Fruit fly (Drosophila melanogaster) Kc167 (cell line): ENCODE measurements around the gene Adk2.

Source experiments
- Myc ChIP-seq: fragments of >200 bp; optimal IDR thresholded peaks from 2 replicates; lab custom pipeline; 2017; ENCODE audit warnings: missing external identifiers
- Sin3A ChIP-seq: fragments of >200 bp; optimal IDR thresholded peaks from 2 replicates; lab custom pipeline; 2018; ENCODE audit warnings: missing external identifiers
- h ChIP-seq: fragments of >200 bp; optimal IDR thresholded peaks from 3 replicates; lab custom pipeline; 2018; ENCODE audit warnings: missing external identifiers
- insv ChIP-seq: fragments of >200 bp; optimal IDR thresholded peaks from 3 replicates; lab custom pipeline; 2018; ENCODE audit warnings: missing external identifiers
- psq ChIP-seq: fragments of >200 bp; optimal IDR thresholded peaks from 2 replicates; lab custom pipeline; 2017; ENCODE audit warnings: missing external identifiers
- ttk ChIP-seq: sonication (Bioruptor generic); optimal IDR thresholded peaks from 2 replicates; lab custom pipeline; 2017; ENCODE audit warnings: missing external identifiers

The Adk2 gene

DNA sequence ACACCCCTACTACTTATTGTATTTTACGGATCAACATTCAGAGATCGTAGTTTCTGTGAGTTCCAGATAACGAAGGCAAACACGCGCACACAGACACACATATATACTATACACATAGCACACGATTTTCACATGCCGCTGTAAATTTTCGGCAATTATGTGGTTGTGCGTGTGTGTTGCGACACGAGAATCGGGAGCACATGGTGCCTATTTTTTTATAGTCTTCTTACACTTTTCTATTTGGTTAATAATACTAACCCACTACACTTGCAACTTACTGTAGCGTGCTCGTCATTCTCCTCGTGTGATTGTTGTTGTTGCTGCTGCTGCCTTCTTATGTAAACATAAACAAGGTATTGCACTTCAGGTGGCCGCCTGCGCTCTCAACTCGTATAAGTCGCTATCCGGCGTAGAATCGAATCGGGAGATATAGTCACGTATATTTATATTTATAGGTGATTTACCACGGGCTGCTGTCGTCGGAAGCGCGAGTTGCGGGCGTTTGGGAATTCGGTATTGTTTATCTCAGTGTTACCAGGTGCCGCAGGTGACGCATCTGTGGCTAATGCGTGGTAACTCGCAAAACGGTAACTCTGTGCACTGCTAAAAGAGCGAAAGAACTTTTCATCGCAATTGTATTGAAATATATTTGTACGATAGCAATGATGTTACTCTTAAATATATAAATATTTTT lies at the start of gene Adk2:
Adk2 (minus strand) TSS at position 529 of the 694 bp plus-strand sequence.
- TF ChIP-seq ttk (no peak), psq (no peak), Sin3A (lab: Kevin White, UChicago) (no peak), Myc (lab: Kevin White, UChicago) (no peak), insv (lab: Kevin White, UChicago) (no peak), h (lab: Kevin White, UChicago) (no peak)

DNA sequence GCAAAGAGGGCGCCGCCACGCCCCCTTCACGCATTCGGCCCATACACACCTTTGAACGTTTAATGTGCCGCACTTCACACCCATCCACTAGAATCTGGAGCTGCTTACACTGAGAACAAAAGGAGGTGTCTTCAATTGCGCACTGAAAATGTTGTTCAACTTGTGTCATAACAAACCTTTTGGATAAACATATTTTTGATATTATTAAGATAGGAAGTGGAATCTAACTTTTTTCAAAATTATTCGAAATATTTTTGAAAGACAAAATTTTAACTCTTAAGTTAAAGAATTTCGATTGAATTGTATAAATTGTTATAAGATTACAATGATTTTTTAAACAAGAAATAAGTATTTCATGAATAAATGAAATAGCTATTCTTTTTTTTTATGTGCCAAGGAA lies 45.8 kb upstream of the Adk2 start:
- no peak for TF ChIP-seq psq

DNA sequence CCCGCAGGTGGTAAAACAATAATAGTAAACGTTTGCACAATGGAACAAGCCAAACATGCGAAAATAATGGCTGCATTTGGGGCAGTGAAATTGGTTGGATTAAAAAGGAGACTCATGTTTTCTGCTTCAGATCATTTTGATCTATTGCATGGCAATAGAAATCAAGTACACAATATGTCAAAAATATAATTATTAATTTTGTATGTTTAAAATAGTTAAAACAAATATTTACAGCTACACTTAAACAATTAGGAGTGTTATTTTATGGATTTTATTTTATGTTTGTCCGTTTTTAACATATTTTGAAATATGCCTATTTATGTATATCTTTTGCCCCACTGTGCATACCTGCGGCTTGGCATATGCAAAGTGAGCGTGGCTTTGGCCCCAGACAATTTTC lies 43.7 kb upstream of the Adk2 start:
- TF ChIP-seq h (lab: Kevin White, UChicago) (no peak), Sin3A (lab: Kevin White, UChicago) (no peak), insv (lab: Kevin White, UChicago) (no peak), psq (no peak), Myc (lab: Kevin White, UChicago) (no peak), ttk (no peak)

DNA sequence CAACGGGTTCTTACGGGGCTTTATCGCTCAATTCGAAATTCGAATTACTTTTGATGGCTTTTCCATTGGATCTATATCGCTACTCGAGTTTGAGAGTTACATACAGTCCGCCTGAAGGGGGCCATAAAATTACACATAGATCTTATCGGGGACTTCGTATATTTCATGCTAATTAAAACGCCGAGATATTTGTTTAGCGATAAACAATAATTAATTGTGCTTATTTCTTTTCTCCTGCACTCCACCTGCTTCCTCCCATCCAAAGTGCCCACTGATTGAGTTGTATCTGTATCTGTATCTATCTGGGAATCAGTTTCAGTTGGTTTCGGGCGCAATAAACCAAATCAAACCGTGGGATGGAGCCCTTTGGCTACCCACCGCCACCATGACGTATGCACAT lies 43.1 kb upstream of the Adk2 start:
- no peak for TF ChIP-seq h (lab: Kevin White, UChicago)
- no peak for TF ChIP-seq psq
- TF ChIP-seq insv (lab: Kevin White, UChicago): no peak
- no peak for TF ChIP-seq ttk

DNA sequence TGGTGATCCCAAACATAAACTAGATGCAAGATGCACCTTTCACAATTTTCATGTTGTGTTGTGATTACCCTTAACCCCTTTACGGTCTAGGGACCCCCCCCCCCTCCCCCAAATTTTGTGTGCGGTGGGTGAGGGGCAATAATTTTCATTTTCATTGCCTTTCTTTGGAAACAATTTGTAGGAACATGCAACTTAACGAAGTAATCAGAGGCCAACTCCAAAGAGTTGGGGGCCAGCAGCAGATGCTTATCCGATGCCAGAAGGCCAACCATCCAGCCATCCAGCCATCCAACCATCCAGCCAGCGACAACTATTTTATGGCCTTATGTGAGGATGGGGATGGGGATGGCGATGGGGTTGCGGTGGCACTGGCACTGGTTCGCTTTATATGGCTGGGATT lies 42.4 kb upstream of the Adk2 start:
- TF ChIP-seq ttk (no peak), insv (lab: Kevin White, UChicago) (no peak), h (lab: Kevin White, UChicago) (no peak), Sin3A (lab: Kevin White, UChicago) (no peak), psq (no peak), Myc (lab: Kevin White, UChicago) (no peak)

DNA sequence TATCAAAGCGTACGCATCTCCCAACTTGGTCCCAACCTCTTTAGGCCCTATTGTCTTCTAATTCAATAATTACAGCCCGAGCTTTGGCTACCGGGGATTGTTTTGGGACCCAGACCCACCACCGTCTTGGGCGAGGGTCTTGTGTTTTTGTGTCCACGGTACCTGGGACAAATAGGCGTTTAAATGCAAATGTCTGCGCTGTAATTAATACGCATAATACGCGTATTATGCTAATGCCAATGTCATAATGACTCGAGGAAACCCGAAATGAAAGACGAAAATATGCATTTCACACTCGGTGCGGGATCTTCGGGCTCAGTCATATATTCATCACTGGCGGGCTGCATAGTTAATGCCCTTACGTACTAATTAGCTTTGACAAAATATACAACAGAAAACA lies 41.9 kb upstream of the Adk2 start:
- TF ChIP-seq insv (lab: Kevin White, UChicago): no peak
- TF ChIP-seq psq: no peak
- TF ChIP-seq Myc (lab: Kevin White, UChicago): no peak
- TF ChIP-seq h (lab: Kevin White, UChicago): no peak
- no peak for TF ChIP-seq Sin3A (lab: Kevin White, UChicago)
- TF ChIP-seq ttk: no peak

DNA sequence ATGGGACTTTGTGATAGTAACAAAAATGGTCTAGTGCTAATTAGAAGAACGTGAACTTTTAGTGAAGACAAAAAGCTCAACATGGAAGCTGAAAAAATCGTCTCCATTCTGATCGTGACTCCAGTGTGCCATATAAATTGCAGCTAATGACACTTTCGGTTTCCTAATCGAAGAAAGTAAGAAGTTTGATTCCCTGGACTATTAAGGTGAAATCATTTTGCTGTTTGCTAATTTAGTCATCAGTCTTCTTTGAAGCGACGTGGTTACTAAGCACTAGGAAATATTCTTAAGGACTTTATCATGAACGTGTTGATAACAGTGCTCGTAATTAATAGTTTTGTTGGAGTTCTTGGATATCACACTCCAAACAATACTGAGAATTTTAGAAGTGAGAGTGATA lies 40.3 kb upstream of the Adk2 start, which contains the start of gene CG34429:
CG34429 (plus strand) TSS at position 301 of the 400 bp plus-strand sequence.
- no peak for TF ChIP-seq h (lab: Kevin White, UChicago)
- no peak for TF ChIP-seq psq
- no peak for TF ChIP-seq insv (lab: Kevin White, UChicago)
- TF ChIP-seq Sin3A (lab: Kevin White, UChicago): no peak
- no peak for TF ChIP-seq Myc (lab: Kevin White, UChicago)
- TF ChIP-seq ttk: no peak

DNA sequence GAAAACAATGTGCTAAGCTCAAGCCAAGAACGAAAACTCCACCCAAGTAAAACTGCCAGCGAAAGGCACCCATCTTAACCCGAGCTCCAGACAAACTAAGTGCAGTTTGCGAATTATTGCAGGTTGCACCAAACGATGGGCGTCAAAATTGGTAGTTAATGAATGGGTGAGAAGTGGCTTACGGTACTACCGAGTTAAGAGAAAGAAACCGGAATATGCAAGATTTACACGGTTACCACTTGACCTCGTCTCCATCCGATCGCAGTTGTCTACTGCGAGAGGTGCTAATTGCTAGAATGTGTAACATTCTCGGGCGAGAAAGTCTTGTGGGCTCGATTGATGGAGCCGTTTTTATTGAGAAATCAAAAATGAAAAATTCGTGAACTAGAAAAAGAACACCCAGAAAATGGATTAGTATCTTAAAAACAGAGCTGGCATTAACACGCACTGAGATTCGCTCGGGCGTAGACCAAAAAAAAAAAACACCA lies 38.9 kb upstream of the Adk2 start, which contains the start of the genes CG14115 and CG34428:
CG14115 (minus strand) TSS at position 101 of the 488 bp plus-strand sequence.
CG34428 (plus strand) TSS at position 438 of the 488 bp plus-strand sequence.
- TF ChIP-seq psq: no peak

DNA sequence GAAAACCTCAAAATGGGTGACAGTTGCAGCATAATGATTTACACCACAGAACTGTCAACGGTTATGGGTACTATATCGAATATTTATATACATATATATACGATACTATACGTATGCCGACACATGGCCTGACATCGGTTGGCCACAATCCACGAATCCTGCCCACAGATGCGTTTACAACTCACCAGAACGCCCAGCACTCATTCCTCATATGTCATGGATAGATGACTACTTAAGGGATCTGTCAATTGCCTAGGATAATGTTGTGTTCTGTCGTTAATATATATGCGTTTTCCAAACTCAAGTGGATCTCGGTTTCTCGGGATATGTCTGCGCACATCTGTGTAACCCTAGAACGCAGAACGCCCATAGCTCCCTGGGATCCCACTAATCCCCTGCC lies 35.9 kb upstream of the Adk2 start:
- TF ChIP-seq Myc (lab: Kevin White, UChicago) (no peak), Sin3A (lab: Kevin White, UChicago) (no peak), ttk (no peak), h (lab: Kevin White, UChicago) (no peak), insv (lab: Kevin White, UChicago) (no peak), psq (no peak)

DNA sequence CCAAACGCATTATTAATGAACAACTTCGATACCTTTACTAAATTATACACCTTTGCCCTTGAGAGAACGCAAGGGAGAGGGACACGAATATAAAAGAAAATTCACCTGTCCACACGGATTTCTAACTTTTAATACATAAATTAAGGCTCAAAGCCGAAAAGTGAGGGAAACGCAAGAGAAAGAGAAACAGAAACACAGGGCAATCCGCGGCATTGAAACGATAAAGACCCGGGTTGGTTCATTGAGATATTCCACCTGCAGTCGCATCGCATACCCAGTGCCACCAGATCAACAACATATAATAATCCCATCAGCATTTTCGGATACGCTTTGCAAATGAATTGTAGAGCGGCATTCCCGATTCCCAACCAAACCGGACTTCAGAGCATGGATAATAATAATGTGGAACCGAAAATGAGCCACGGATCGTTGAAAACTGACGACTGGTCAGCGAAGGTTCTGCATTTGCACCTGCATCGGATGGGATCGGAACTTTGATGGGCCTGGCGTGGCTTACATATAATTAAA lies 28.3 kb upstream of the Adk2 start:
- TF ChIP-seq h (lab: Kevin White, UChicago): no peak

DNA sequence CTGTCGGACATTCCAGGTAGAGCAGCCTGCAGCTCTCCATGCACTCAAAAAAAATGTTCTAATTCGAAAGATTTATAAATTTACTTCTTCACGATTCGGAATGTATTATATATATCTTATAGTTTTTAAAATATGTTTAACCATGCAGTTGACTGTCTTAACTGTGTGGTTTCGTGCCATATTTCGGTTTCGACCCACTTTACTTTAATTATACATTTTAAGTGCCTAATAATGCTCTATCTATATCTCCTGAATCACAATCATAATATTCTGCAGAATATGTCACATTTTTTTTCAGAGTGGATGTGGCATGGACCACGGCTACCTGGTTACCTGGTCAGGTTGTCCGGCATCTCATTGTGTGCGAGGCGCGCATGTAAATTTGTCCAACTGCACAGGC lies 27.2 kb upstream of the Adk2 start:
- TF ChIP-seq h (lab: Kevin White, UChicago) (no peak), insv (lab: Kevin White, UChicago) (no peak), psq (no peak), ttk (no peak), Myc (lab: Kevin White, UChicago) (no peak), Sin3A (lab: Kevin White, UChicago) (no peak)

DNA sequence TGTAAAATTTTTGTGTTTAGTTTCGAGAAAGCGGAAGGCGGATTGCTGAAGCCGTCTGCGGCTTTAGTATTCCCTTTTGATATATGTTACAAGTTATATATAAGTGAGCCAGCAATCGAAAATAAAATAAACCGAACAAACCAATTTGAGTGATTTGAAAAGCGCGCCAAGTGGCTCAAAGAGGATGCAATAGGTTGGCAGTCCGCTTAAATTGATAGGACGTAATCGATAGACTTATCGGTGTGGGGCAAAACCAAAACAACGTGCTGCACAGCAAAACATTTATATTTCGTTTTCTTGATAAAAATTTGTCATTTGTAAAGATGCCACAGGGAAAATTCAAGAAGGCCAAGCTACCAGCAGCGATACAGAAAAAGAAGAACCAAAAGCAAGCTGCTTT lies 24.3 kb upstream of the Adk2 start, which contains the start of gene CG11279:
CG11279 (plus strand) TSS at position 220 of the 400 bp plus-strand sequence.
- TF ChIP-seq Myc (lab: Kevin White, UChicago) (no peak), insv (lab: Kevin White, UChicago) (no peak), ttk (no peak), Sin3A (lab: Kevin White, UChicago) (no peak), h (lab: Kevin White, UChicago) (no peak), psq (no peak)

DNA sequence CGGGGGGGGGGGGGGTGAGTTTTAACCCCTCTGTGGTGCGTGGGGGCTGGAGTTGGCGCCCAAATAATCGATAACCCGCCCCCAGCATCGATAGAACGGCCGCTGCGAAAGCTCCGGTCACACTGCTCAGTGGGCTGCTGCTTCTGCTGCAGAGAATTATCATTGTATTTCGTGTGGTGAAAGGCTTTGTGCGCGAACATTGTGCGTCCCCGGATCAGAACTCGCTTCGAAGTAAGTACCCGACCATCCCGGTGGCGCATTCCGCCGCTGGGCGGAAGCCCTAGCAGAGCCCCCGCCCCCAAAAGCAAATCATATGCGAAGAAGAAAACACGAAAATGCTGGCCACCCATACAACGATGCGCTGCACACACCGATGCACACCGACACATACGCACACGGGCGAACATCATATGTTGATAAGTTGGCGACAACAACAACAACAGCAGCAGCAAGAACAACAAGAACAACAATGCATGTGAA lies 21.9 kb upstream of the Adk2 start, which contains the start of gene Syx13:
Syx13 (plus strand) TSS at position 100 of the 480 bp plus-strand sequence.
- TF ChIP-seq insv (lab: Kevin White, UChicago) (no peak), psq (no peak), ttk (no peak), Sin3A (lab: Kevin White, UChicago) (no peak), h (lab: Kevin White, UChicago) (no peak)
